Worm (Caenorhabditis elegans) whole organism, dauer: ENCODE results near the gene srz-16.

ENCODE experiments used
- unc-62 ChIP-seq: sonication (generic microtip); optimal IDR thresholded peaks from 2 replicates; lab custom pipeline; 2017; ENCODE audit warnings: missing biosample characterization, missing genetic modification reagents, missing genetic modification characterization

The srz-16 gene

ce11 chrV:20186579-20186978 is at the start of gene srz-16:
TSS of gene srz-16 (minus strand) at chrV:20186679.
- no peak for TF ChIP-seq unc-62 (GFP tag; lab: Kevin White, UChicago)

ce11 chrV:20235231-20235630 is 48.8 kb upstream of the srz-16 start:
- TF ChIP-seq unc-62 (GFP tag; lab: Kevin White, UChicago): no peak

- TF ChIP-seq unc-62 (GFP tag; lab: Kevin White, UChicago): no peak
Measured at ce11 chrV:20234439-20234838, 48.0 kb upstream of the srz-16 start.

- TF ChIP-seq unc-62 (GFP tag; lab: Kevin White, UChicago): no peak
Measured at ce11 chrV:20233743-20234142, 47.3 kb upstream of the srz-16 start, which contains the start of gene Y113G7B.15. TSS of gene Y113G7B.15 (minus strand) at chrV:20233843.

ce11 chrV:20225312-20225711 is 38.8 kb upstream of the srz-16 start:
- no peak for TF ChIP-seq unc-62 (GFP tag; lab: Kevin White, UChicago)

ce11 chrV:20223725-20224124 is 37.2 kb upstream of the srz-16 start:
- TF ChIP-seq unc-62 (GFP tag; lab: Kevin White, UChicago): no peak

- no peak for TF ChIP-seq unc-62 (GFP tag; lab: Kevin White, UChicago)
Measured at ce11 chrV:20220604-20221003, 34.1 kb upstream of the srz-16 start.

- TF ChIP-seq unc-62 (GFP tag; lab: Kevin White, UChicago): no peak
Measured at ce11 chrV:20215197-20215596, 28.7 kb upstream of the srz-16 start, which contains the start of gene Y113G7B.11. TSS of gene Y113G7B.11 (minus strand) at chrV:20215297.

ce11 chrV:20213097-20213496 is 26.6 kb upstream of the srz-16 start:
- TF ChIP-seq unc-62 (GFP tag; lab: Kevin White, UChicago): no peak

ce11 chrV:20212584-20212983 is 26.1 kb upstream of the srz-16 start, which contains the start of gene Y113G7B.12:
TSS of gene Y113G7B.12 (minus strand) at chrV:20212684.
- TF ChIP-seq unc-62 (GFP tag; lab: Kevin White, UChicago): no peak

- no peak for TF ChIP-seq unc-62 (GFP tag; lab: Kevin White, UChicago)
Measured at ce11 chrV:20206086-20206485, 19.6 kb upstream of the srz-16 start, which contains the start of the genes fbxb-59 and srbc-34. TSS of gene fbxb-59 (minus strand) at chrV:20206186. TSS of gene srbc-34 (plus strand) at chrV:20206318.

- no peak for TF ChIP-seq unc-62 (GFP tag; lab: Kevin White, UChicago)
Measured at ce11 chrV:20203085-20203484, 16.6 kb upstream of the srz-16 start, which contains the start of gene fbxa-113. TSS of gene fbxa-113 (plus strand) at chrV:20203385.

ce11 chrV:20201316-20201715 is 14.8 kb upstream of the srz-16 start, which contains the start of gene fbxa-114:
TSS of gene fbxa-114 (plus strand) at chrV:20201616.
- no peak for TF ChIP-seq unc-62 (GFP tag; lab: Kevin White, UChicago)

- TF ChIP-seq unc-62 (GFP tag; lab: Kevin White, UChicago): no peak
Measured at ce11 chrV:20199658-20200057, 13.2 kb upstream of the srz-16 start.

ce11 chrV:20198954-20199353 is 12.5 kb upstream of the srz-16 start, which contains the start of gene fog-2:
TSS of gene fog-2 (plus strand) at chrV:20199254.
- no peak for TF ChIP-seq unc-62 (GFP tag; lab: Kevin White, UChicago)

- TF ChIP-seq unc-62 (GFP tag; lab: Kevin White, UChicago): no peak
Measured at ce11 chrV:20196671-20197070, 10.2 kb upstream of the srz-16 start, which contains the start of gene ftr-1. TSS of gene ftr-1 (plus strand) at chrV:20196971.

- TF ChIP-seq unc-62 (GFP tag; lab: Kevin White, UChicago): no peak
Measured at ce11 chrV:20195451-20196036, 9.1 kb upstream of the srz-16 start, which contains the start of the genes srh-217 and Y113G7B.28. TSS of gene srh-217 (minus strand) at chrV:20195551. TSS of gene Y113G7B.28 (plus strand) at chrV:20195986.
